Worm (Caenorhabditis elegans): ENCODE data around the gene athp-1.
A peak's percentile ranks its signal among the peaks of the same experiment; 100 is the strongest.

Gene athp-1

DNA sequence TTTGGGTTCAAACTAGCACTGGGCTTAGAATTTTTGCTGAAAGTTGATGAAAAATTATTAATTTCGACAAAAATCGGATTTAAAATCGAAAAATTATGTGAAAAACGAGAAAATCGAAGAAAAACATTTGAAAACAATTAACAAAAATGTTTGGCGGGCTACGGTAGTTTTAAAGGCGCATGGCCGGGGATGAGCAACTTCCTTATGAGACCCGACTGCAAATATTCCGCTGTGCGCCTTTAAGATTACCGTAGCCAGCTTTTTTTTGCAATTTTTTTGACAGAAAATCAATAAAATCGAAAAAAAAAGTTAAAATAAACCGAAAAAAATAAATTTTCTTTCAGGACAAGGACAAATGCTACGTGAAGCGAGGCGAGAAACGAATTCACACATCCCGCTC lies 4.0 kb upstream of the athp-1 start:
- no peak for TF ChIP-seq ttx-3 (tag; optimal IDR thresholded peaks at IDR 0.05)
- TF ChIP-seq T23F11.4 (GFP tag; optimal IDR thresholded peaks at IDR 0.05), result no peak
- TF ChIP-seq nhr-11 (tag; optimal IDR thresholded peaks at IDR 0.05), result no peak
- no peak for TF ChIP-seq ceh-34 (tag; optimal IDR thresholded peaks at IDR 0.05)
- TF ChIP-seq hlh-13 (GFP tag; optimal IDR thresholded peaks at IDR 0.05), result no peak
- TF ChIP-seq unc-42 (tag; optimal IDR thresholded peaks at IDR 0.05), result no peak
- TF ChIP-seq sox-2 (GFP tag; IDR thresholded peaks at IDR 0.05), result no peak
- TF ChIP-seq ref-2 (tag; optimal IDR thresholded peaks at IDR 0.05), result no peak
- TF ChIP-seq C38D4.7 (GFP tag; optimal IDR thresholded peaks at IDR 0.05), result no peak
- no peak for TF ChIP-seq tbx-7 (tag; optimal IDR thresholded peaks at IDR 0.05)
- TF ChIP-seq gmeb-2 (tag; optimal IDR thresholded peaks at IDR 0.05), result no peak
- no peak for TF ChIP-seq pat-9 (tag; optimal IDR thresholded peaks at IDR 0.05)
- TF ChIP-seq K09A11.1 (tag; optimal IDR thresholded peaks at IDR 0.05; ENCODE audit: insufficient read depth), result no peak

DNA sequence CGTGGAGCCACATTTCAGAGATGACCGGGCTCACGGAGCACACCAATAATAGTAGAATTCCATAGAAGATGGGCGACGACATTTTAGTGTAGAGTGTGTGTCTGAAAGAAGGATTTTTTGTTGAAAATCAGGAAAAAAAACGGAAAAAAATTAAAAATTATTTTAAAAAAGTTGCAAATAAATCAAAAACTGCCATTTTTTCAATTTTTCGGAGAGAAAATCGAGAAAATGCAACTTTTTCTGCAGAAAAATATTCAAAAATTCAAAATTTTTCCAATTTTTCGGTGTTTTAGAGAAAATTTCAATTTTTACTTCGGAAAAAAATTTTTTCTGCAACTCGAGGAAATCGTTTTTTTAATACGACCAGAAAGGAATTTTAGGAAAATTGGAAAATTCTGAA lies 1.5 kb upstream of the athp-1 start, which contains the start of gene C44B9.3:
Gene C44B9.3 (minus strand): TSS at position 101 of the 400 bp plus-strand sequence.
- TF ChIP-seq nhr-11 (tag; optimal IDR thresholded peaks at IDR 0.05) (no peak), unc-55 (GFP tag; optimal IDR thresholded peaks at IDR 0.05) (no peak), syd-9 (tag; optimal IDR thresholded peaks at IDR 0.05) (no peak), tbx-2 (tag; optimal IDR thresholded peaks at IDR 0.05) (no peak), hlh-30 (tag; optimal IDR thresholded peaks at IDR 0.05; ENCODE audit: insufficient read depth) (no peak), ceh-18 (tag; optimal IDR thresholded peaks at IDR 0.05) (no peak), pat-9 (tag; optimal IDR thresholded peaks at IDR 0.05) (no peak)

DNA sequence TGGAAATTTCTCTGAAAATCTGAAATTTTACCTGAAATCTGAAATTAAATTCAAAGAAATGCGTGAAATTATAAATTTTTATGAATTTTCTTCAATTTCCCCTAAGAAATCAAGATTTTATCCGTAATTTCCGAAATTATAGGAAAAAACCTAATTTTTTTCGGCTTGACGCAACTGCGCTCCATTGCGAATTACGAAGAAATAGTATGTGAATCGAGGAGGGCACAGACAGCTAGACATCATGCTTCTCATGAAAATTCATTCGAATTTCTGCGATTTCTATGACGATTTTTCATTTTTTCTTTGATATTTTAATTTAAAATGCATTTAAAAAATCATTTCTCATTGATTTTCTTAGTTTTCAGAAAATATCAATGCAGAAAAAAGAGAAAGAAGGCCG lies 430 bp downstream of the athp-1 start:
- TF ChIP-seq nfya-1 (tag; optimal IDR thresholded peaks at IDR 0.05), result peak; percentile 59
- TF ChIP-seq unc-42 (tag; optimal IDR thresholded peaks at IDR 0.05), result peak; percentile 87
- no peak for TF ChIP-seq ets-4 (tag; optimal IDR thresholded peaks at IDR 0.05)
- TF ChIP-seq ceh-18 (tag; optimal IDR thresholded peaks at IDR 0.05), result peak; percentile 8
- peak; percentile 9 for TF ChIP-seq ceh-48 (tag; optimal IDR thresholded peaks at IDR 0.05)
- peak; percentile 39 for TF ChIP-seq ceh-31 (tag; optimal IDR thresholded peaks at IDR 0.05)
- no peak for TF ChIP-seq dve-1 (tag; optimal IDR thresholded peaks at IDR 0.05)
- peak; percentile 24 for TF ChIP-seq unc-55 (GFP tag; optimal IDR thresholded peaks at IDR 0.05)

DNA sequence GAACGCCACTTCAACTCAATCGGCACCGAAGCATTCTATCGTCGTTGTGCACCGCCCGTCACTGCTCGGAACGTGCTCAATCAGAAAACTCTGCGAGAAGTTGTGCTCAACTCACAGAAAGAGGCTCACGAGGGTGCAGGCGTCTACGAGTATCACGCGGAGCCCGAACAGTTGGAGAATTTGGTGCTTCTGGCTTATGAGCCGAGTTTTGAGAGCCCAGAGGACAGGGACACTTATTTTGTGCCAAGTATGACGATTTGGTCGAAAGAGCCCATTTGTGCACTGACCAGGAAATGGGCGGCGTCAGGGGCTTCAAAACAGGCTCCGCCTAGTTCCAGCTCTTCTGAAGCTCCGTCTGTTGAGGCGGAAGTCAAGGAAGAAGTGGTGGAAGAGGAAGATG lies 7.3 kb downstream of the athp-1 start:
- TF ChIP-seq pat-9 (tag; optimal IDR thresholded peaks at IDR 0.05) (no peak), elt-4 (tag; optimal IDR thresholded peaks at IDR 0.05) (peak; percentile 16), ceh-22 (tag; optimal IDR thresholded peaks at IDR 0.05) (no peak), hlh-13 (GFP tag; optimal IDR thresholded peaks at IDR 0.05) (no peak), ztf-16 (tag; optimal IDR thresholded peaks at IDR 0.05) (no peak), mec-3 (tag; optimal IDR thresholded peaks at IDR 0.05; ENCODE audit: borderline replicate concordance) (no peak)

DNA sequence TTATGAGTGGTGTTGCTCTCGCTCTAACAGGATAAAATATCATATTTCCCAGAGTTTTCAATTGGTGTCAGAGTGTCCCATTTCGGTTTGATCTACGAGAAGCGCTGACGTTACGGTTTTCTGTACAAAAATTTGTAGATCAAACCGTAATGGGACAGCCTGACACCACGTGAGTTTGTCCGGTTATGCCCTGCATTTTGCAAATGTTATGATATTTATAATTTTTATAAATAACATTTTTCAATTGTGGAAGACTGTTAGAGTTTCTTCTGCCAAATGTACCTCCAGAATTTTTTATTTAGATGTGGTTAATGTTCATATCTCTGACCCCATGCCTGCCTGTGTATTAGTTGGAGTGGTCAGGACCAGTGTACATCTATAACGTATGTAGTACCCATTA lies 12.7 kb downstream of the athp-1 start, which contains the start of gene fbxb-87:
Gene fbxb-87 (plus strand): TSS at position 301 of the 400 bp plus-strand sequence.
- no peak for TF ChIP-seq ceh-22 (tag; optimal IDR thresholded peaks at IDR 0.05)
- TF ChIP-seq pax-1 (tag; optimal IDR thresholded peaks at IDR 0.05), result no peak
- TF ChIP-seq fkh-10 (GFP tag; optimal IDR thresholded peaks at IDR 0.05), result no peak
- TF ChIP-seq Y22D7AL.16 (tag; optimal IDR thresholded peaks at IDR 0.05), result no peak
- no peak for TF ChIP-seq ceh-14 (tag; optimal IDR thresholded peaks at IDR 0.05)

DNA sequence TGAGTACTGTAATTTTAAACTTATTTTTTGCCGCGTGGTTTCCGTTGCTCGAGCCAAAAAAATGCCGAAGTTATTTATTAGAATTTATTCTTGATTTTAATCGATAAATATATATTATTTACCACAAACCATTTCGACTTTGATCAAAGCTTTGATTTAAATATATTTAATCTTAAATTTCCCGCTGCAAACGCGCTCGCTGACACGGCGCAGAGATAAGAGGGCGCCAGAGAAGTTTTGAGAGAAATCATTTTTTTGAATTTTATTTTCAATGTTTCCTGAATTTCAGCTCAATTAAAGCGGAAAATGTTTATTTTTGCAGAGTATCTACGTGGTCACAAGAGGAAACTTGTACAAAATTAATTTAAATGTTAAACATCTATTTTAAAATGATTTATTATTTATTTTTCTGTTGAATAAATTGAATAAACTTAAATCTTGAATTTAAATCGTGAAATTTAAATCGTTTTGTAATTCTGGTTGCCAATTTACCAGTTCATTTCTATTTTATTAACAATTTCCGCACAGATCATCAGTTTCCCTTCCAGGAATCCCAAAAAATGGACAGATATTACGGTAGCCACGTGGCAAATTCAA lies 14.3 kb downstream of the athp-1 start, which contains the start of gene com-1:
Gene com-1 (plus strand): TSS at position 547 of the 597 bp plus-strand sequence.
- TF ChIP-seq nfya-1 (tag; optimal IDR thresholded peaks at IDR 0.05) (peak; percentile 10), unc-42 (tag; optimal IDR thresholded peaks at IDR 0.05) (peak; percentile 14), elt-2 (tag; optimal IDR thresholded peaks at IDR 0.05) (no peak)
